Worm (Caenorhabditis elegans): ENCODE data around the gene cni-1.

The cni-1 gene

DNA sequence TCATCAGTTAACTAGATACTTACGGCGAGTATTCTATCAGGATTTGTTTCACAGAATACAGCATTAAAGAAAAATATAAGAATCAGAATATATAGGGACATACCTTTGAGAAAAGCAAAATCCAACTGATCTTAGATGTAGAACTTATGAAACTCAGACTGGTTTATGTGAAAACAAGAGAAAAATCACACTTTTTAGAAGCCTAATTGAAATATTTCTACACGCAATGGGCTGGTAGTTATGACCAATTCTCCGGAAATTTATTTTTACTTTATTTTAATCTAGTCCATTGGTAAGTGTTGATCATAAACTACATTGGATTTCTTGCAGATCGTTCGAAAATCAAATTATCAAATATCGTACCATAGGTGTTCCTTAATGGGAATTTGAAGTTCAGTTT lies 4.0 kb downstream of the cni-1 start, which contains the start of gene T09E8.4:
Gene T09E8.4, minus strand, starts transcription at position 101 of the 400 bp plus-strand sequence.
- no peak for TF ChIP-seq elt-3 (tag; optimal IDR thresholded peaks at IDR 0.05)
- no peak for TF ChIP-seq unc-39 (tag; optimal IDR thresholded peaks at IDR 0.05)
- TF ChIP-seq bed-3 (GFP tag; optimal IDR thresholded peaks at IDR 0.05), result no peak
- no peak for TF ChIP-seq tbx-8 (GFP tag; optimal IDR thresholded peaks at IDR 0.05)
- no peak for TF ChIP-seq mep-1 (tag; optimal IDR thresholded peaks at IDR 0.05)
- TF ChIP-seq nhr-12 (tag; optimal IDR thresholded peaks at IDR 0.05), result no peak
- no peak for TF ChIP-seq nhr-28 (tag; optimal IDR thresholded peaks at IDR 0.05)
- TF ChIP-seq nhr-76 (tag; optimal IDR thresholded peaks at IDR 0.05), result no peak
- TF ChIP-seq sptf-1 (tag; optimal IDR thresholded peaks at IDR 0.05), result no peak
- no peak for TF ChIP-seq nhr-237 (tag; optimal IDR thresholded peaks at IDR 0.05)
- no peak for TF ChIP-seq drap-1 (GFP tag; optimal IDR thresholded peaks at IDR 0.05)
- TF ChIP-seq mab-5 (tag; optimal IDR thresholded peaks at IDR 0.05), result no peak
- TF ChIP-seq ham-2 (GFP tag; optimal IDR thresholded peaks at IDR 0.05), result no peak
- TF ChIP-seq pha-4 (tag; optimal IDR thresholded peaks at IDR 0.05), result no peak
- TF ChIP-seq mls-2 (tag; optimal IDR thresholded peaks at IDR 0.05), result no peak
- no peak for TF ChIP-seq hlh-1 (tag; optimal IDR thresholded peaks at IDR 0.05)
- no peak for TF ChIP-seq sem-2 (GFP tag; optimal IDR thresholded peaks at IDR 0.05)
- TF ChIP-seq ceh-83 (GFP tag; optimal IDR thresholded peaks at IDR 0.05), result no peak

DNA sequence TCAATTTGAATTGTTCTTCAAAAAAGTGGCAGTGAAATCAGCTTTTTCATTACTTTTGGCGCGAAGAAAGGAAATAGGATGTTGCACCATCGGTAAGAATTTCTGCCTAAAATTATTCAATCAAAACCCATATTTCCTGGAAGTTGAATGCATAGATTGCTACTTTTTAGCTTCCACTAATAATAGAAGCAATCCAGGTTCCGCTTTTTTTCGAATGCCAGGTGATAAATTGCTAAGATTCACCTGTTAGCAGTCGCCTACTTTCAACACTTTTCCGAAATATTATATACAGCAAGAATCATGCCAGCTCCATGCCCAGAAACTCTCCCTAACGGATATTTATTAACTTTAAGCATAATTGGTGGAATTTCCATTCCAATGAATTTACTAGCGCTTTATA lies 5.3 kb downstream of the cni-1 start, which contains the start of gene sri-6:
Gene sri-6, plus strand, starts transcription at position 301 of the 400 bp plus-strand sequence.
- TF ChIP-seq mab-5 (tag; optimal IDR thresholded peaks at IDR 0.05), result no peak
- no peak for TF ChIP-seq flh-1 (GFP tag; optimal IDR thresholded peaks at IDR 0.05)
- TF ChIP-seq M03D4.4 (tag; optimal IDR thresholded peaks at IDR 0.05), result no peak
- no peak for TF ChIP-seq tbx-8 (GFP tag; optimal IDR thresholded peaks at IDR 0.05)
- no peak for TF ChIP-seq pha-4 (tag; optimal IDR thresholded peaks at IDR 0.05)
- TF ChIP-seq nhr-76 (tag; optimal IDR thresholded peaks at IDR 0.05), result no peak
- no peak for TF ChIP-seq ceh-39 (tag; optimal IDR thresholded peaks at IDR 0.05)
- no peak for TF ChIP-seq nhr-28 (tag; optimal IDR thresholded peaks at IDR 0.05)
- TF ChIP-seq snpc-4 (tag; optimal IDR thresholded peaks at IDR 0.05), result no peak
- no peak for TF ChIP-seq ceh-83 (GFP tag; optimal IDR thresholded peaks at IDR 0.05)
- no peak for TF ChIP-seq drap-1 (GFP tag; optimal IDR thresholded peaks at IDR 0.05)
- TF ChIP-seq elt-1 (tag; optimal IDR thresholded peaks at IDR 0.05; ENCODE audit: borderline replicate concordance, insufficient read depth), result no peak
- no peak for TF ChIP-seq zip-8 (tag; optimal IDR thresholded peaks at IDR 0.05)
- no peak for TF ChIP-seq unc-62 (GFP tag; optimal IDR thresholded peaks at IDR 0.05)
- no peak for TF ChIP-seq ham-2 (GFP tag; optimal IDR thresholded peaks at IDR 0.05)

- TF ChIP-seq ceh-83 (GFP tag; optimal IDR thresholded peaks at IDR 0.05), result no peak
- TF ChIP-seq unc-39 (tag; optimal IDR thresholded peaks at IDR 0.05), result no peak
- no peak for TF ChIP-seq nhr-237 (tag; optimal IDR thresholded peaks at IDR 0.05)
- no peak for TF ChIP-seq blmp-1 (tag; optimal IDR thresholded peaks at IDR 0.05)
Measured at ce11 chrV:13193488-13194042, 13.4 kb downstream of the cni-1 start, which contains the start of gene sun-1. TSS of gene sun-1 (minus strand) at chrV:13193538.

DNA sequence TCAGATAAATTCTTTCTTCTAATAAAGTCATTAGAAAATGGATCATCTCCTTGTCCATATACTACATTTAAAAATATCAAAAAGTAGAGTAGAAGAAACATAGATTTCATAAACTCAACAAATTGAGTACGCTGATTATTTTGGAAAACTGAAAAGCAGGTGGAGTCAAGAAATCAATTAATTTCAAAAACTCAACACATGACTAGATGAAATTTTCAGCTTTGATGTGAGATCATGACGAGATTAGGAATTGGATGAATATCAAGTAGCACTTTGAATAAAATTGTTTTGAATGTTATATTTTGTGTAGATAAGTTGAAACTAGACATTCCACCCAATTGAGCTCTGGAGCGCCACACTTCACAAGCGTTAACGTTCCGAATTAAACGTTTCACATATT lies 15.4 kb downstream of the cni-1 start, which contains the start of gene F57B1.1:
Gene F57B1.1, minus strand, starts transcription at position 101 of the 400 bp plus-strand sequence.
- TF ChIP-seq unc-120 (tag; optimal IDR thresholded peaks at IDR 0.05; ENCODE audit: poor library complexity, severe bottlenecking) (no peak), flh-1 (GFP tag; optimal IDR thresholded peaks at IDR 0.05) (no peak), sem-2 (GFP tag; optimal IDR thresholded peaks at IDR 0.05) (no peak), unc-39 (tag; optimal IDR thresholded peaks at IDR 0.05) (no peak), M03D4.4 (tag; optimal IDR thresholded peaks at IDR 0.05) (no peak), lin-32 (GFP tag; optimal IDR thresholded peaks at IDR 0.05) (no peak), ceh-83 (GFP tag; optimal IDR thresholded peaks at IDR 0.05) (no peak), nhr-12 (tag; optimal IDR thresholded peaks at IDR 0.05) (no peak), ceh-39 (tag; optimal IDR thresholded peaks at IDR 0.05) (no peak), elt-3 (tag; optimal IDR thresholded peaks at IDR 0.05) (no peak), hlh-1 (tag; optimal IDR thresholded peaks at IDR 0.05) (no peak), mls-2 (tag; optimal IDR thresholded peaks at IDR 0.05) (no peak), nhr-76 (tag; optimal IDR thresholded peaks at IDR 0.05) (no peak)

DNA sequence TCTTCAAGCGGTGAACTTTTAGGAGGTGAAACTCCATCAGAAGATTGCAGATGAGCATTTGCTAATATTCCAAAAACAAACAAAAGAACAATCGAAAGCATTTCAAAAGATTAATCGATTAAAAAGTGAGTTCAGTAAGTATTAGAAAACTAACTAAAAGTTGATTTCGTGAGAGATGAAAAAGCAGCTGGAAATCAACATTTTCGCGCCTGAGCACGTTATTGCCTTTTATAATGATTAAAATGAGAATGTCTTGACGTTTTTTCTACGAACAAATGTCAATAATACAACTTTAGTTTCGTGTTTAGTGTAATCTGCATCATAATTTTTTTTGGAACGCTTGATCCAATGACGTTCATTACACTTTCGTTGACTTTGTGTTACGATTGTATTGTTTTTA lies 17.7 kb downstream of the cni-1 start, which contains the start of gene F57B1.9:
Gene F57B1.9, minus strand, starts transcription at position 101 of the 400 bp plus-strand sequence.
- TF ChIP-seq cnd-1 (tag; optimal IDR thresholded peaks at IDR 0.05), result no peak
- no peak for TF ChIP-seq ztf-11 (tag; optimal IDR thresholded peaks at IDR 0.05)
- no peak for TF ChIP-seq drap-1 (GFP tag; optimal IDR thresholded peaks at IDR 0.05)
- TF ChIP-seq ces-1 (GFP tag; optimal IDR thresholded peaks at IDR 0.05), result no peak
- TF ChIP-seq mep-1 (tag; optimal IDR thresholded peaks at IDR 0.05), result no peak
- no peak for TF ChIP-seq ham-2 (GFP tag; optimal IDR thresholded peaks at IDR 0.05)
- no peak for TF ChIP-seq sem-2 (GFP tag; optimal IDR thresholded peaks at IDR 0.05)
- no peak for TF ChIP-seq hlh-1 (tag; optimal IDR thresholded peaks at IDR 0.05)
- no peak for TF ChIP-seq blmp-1 (tag; optimal IDR thresholded peaks at IDR 0.05)
- no peak for TF ChIP-seq snpc-4 (tag; optimal IDR thresholded peaks at IDR 0.05)

All from whole organism, mixed stage, embryonic.